Fruit fly (Drosophila melanogaster) whole organism, wandering third instar larva: ENCODE results near the gene Grip75.
A peak's percentile ranks its signal among the peaks of the same experiment; 100 is the strongest.

Source experiments
- Abd-B ChIP-seq: fragments of >200 bp; optimal IDR thresholded peaks from 2 replicates; lab custom pipeline; 2017; ENCODE audit warnings: missing biosample characterization, missing genetic modification characterization
- CG32264 ChIP-seq: fragments of 200-800 bp; sonication (Bioruptor generic); optimal IDR thresholded peaks from 2 replicates; lab custom pipeline; 2016; ENCODE audit warnings: missing biosample characterization, missing genetic modification characterization
- CrebA ChIP-seq: fragments of 200-800 bp; sonication (Bioruptor generic); optimal IDR thresholded peaks from 2 replicates; lab custom pipeline; 2016; ENCODE audit warnings: missing biosample characterization, mild to moderate bottlenecking, missing genetic modification characterization, borderline replicate concordance
- Dfd ChIP-seq: fragments of >200 bp; optimal IDR thresholded peaks from 2 replicates; lab custom pipeline; 2017; ENCODE audit warnings: missing biosample characterization, missing genetic modification characterization
- GATAd ChIP-seq: sonication (Bioruptor generic); optimal IDR thresholded peaks from 2 replicates; lab custom pipeline; 2016; ENCODE audit warnings: missing biosample characterization, missing genetic modification characterization
- HLH106 ChIP-seq: fragments of 200-800 bp; optimal IDR thresholded peaks from 3 replicates; lab custom pipeline; 2019; ENCODE audit warnings: missing biosample characterization, mild to moderate bottlenecking, missing genetic modification characterization, moderate library complexity
- Hnf4 ChIP-seq: fragments of 200-800 bp; sonication (Bioruptor generic); optimal IDR thresholded peaks from 2 replicates; lab custom pipeline; 2016; ENCODE audit warnings: missing biosample characterization, mild to moderate bottlenecking, missing genetic modification characterization
- Hr78 ChIP-seq: fragments of >200 bp; optimal IDR thresholded peaks from 2 replicates; lab custom pipeline; 2017; ENCODE audit warnings: missing biosample characterization, missing genetic modification characterization
- Hr83 ChIP-seq: fragments of 200-300 bp; sonication (Bioruptor generic); optimal IDR thresholded peaks from 2 replicates; lab custom pipeline; 2016; ENCODE audit warnings: missing biosample characterization, mild to moderate bottlenecking, missing genetic modification characterization, moderate library complexity; ENCODE audit not compliant: poor library complexity, severe bottlenecking
- Myc ChIP-seq: fragments of >200 bp; optimal IDR thresholded peaks from 2 replicates; lab custom pipeline; 2017
- N ChIP-seq: fragments of >200 bp; optimal IDR thresholded peaks from 2 replicates; lab custom pipeline; 2018; ENCODE audit warnings: missing biosample characterization, missing external identifiers, missing genetic modification characterization
- OdsH ChIP-seq: fragments of 200-800 bp; sonication (Bioruptor generic); optimal IDR thresholded peaks from 2 replicates; lab custom pipeline; 2016; ENCODE audit warnings: missing biosample characterization, mild to moderate bottlenecking, missing genetic modification characterization
- Rel ChIP-seq, 2 experiments: fragments of 200-800 bp; sonication (Bioruptor generic) in 1 of 2; optimal IDR thresholded peaks; 2 replicates in 1 of 2; 3 replicates in 1 of 2; lab custom pipeline; 2016 to 2019; ENCODE audit warnings: mild to moderate bottlenecking in 2 of 2, missing biosample characterization in 2 of 2, missing genetic modification characterization in 2 of 2, moderate library complexity in 1 of 2
- Sp1 ChIP-seq: fragments of 200-800 bp; sonication (Bioruptor generic); optimal IDR thresholded peaks from 3 replicates; lab custom pipeline; 2019; ENCODE audit warnings: missing biosample characterization, mild to moderate bottlenecking, missing genetic modification characterization, moderate library complexity
- Vsx2 ChIP-seq: fragments of 200-300, 225-300 bp; sonication (Bioruptor generic); optimal IDR thresholded peaks from 2 replicates; lab custom pipeline; 2018; ENCODE audit warnings: missing biosample characterization, missing genetic modification characterization; ENCODE audit not compliant: partially characterized antibody
- br ChIP-seq: fragments of 200-800 bp; sonication (Bioruptor generic); optimal IDR thresholded peaks from 2 replicates; lab custom pipeline; 2016; ENCODE audit warnings: missing biosample characterization, missing genetic modification characterization
- brk ChIP-seq: fragments of 200-800 bp; sonication (Bioruptor generic); optimal IDR thresholded peaks from 2 replicates; lab custom pipeline; 2016; ENCODE audit warnings: missing biosample characterization, mild to moderate bottlenecking, missing genetic modification characterization
- dl ChIP-seq, 2 experiments: fragments of 175-275, 200-275 bp in 1 of 2; fragments of 200-275 bp in 1 of 2; sonication (Bioruptor generic); optimal IDR thresholded peaks; lab custom pipeline; 2018; ENCODE audit warnings: mild to moderate bottlenecking in 2 of 2, missing biosample characterization in 2 of 2, missing genetic modification characterization in 2 of 2, moderate library complexity in 2 of 2; ENCODE audit not compliant: partially characterized antibody in 2 of 2, insufficient read depth in 1 of 2
- dmrt93B ChIP-seq: fragments of 200-800 bp; sonication (Bioruptor generic); optimal IDR thresholded peaks from 2 replicates; lab custom pipeline; 2018; ENCODE audit warnings: missing biosample characterization, mild to moderate bottlenecking, missing genetic modification characterization
- dsf ChIP-seq: sonication (Bioruptor generic); optimal IDR thresholded peaks from 2 replicates; lab custom pipeline; 2016; ENCODE audit warnings: missing biosample characterization, missing genetic modification characterization, borderline replicate concordance
- ey ChIP-seq: fragments of 200-800 bp; sonication (Bioruptor generic); optimal IDR thresholded peaks from 2 replicates; lab custom pipeline; 2016; ENCODE audit warnings: missing biosample characterization, missing genetic modification characterization
- foxo ChIP-seq, 2 experiments: fragments of 200-800 bp; sonication (Bioruptor generic); optimal IDR thresholded peaks; 2 replicates in 1 of 2; 3 replicates in 1 of 2; lab custom pipeline; 2016 to 2017; ENCODE audit warnings: missing biosample characterization in 2 of 2, missing genetic modification characterization in 2 of 2
- fru ChIP-seq: fragments of 200-800 bp; sonication (Bioruptor generic); optimal IDR thresholded peaks from 3 replicates; lab custom pipeline; 2016; ENCODE audit warnings: missing biosample characterization, mild to moderate bottlenecking, missing genetic modification characterization
- h ChIP-seq: fragments of 200-800 bp; sonication (Bioruptor generic); optimal IDR thresholded peaks from 3 replicates; lab custom pipeline; 2016; ENCODE audit warnings: missing biosample characterization, mild to moderate bottlenecking, missing genetic modification characterization
- jim ChIP-seq: fragments of 175-275, 200-325 bp; sonication (Bioruptor generic); optimal IDR thresholded peaks from 2 replicates; lab custom pipeline; 2016; ENCODE audit warnings: missing biosample characterization, mild to moderate bottlenecking, missing genetic modification characterization
- lola ChIP-seq: fragments of >200 bp; optimal IDR thresholded peaks from 2 replicates; lab custom pipeline; 2017; ENCODE audit warnings: missing biosample characterization, missing genetic modification characterization
- pan ChIP-seq: fragments of >200 bp; optimal IDR thresholded peaks from 2 replicates; lab custom pipeline; 2017
- psq ChIP-seq: fragments of 200-800 bp; sonication (Bioruptor generic); optimal IDR thresholded peaks from 3 replicates; lab custom pipeline; 2017; ENCODE audit warnings: missing biosample characterization, mild to moderate bottlenecking, missing genetic modification characterization, moderate library complexity
- rgr ChIP-seq: fragments of 200-800 bp; sonication (Bioruptor generic); optimal IDR thresholded peaks from 3 replicates; lab custom pipeline; 2016; ENCODE audit warnings: missing biosample characterization, mild to moderate bottlenecking, missing genetic modification characterization
- sage ChIP-seq: fragments of 200-800 bp; sonication (Bioruptor generic); optimal IDR thresholded peaks from 2 replicates; lab custom pipeline; 2016; ENCODE audit warnings: missing biosample characterization, mild to moderate bottlenecking, missing genetic modification characterization
- sv ChIP-seq: fragments of 200-800 bp; sonication (Bioruptor generic); optimal IDR thresholded peaks from 3 replicates; lab custom pipeline; 2016; ENCODE audit warnings: missing biosample characterization, missing genetic modification characterization
- tai ChIP-seq: sonication (Bioruptor generic); optimal IDR thresholded peaks from 2 replicates; lab custom pipeline; 2016; ENCODE audit warnings: missing biosample characterization, missing genetic modification characterization
- usp ChIP-seq: fragments of >200 bp; optimal IDR thresholded peaks from 2 replicates; lab custom pipeline; 2017; ENCODE audit warnings: missing biosample characterization, missing genetic modification characterization
- woc ChIP-seq: sonication (Bioruptor generic); optimal IDR thresholded peaks from 2 replicates; lab custom pipeline; 2016; ENCODE audit warnings: missing biosample characterization, mild to moderate bottlenecking, missing genetic modification characterization

Gene Grip75

DNA sequence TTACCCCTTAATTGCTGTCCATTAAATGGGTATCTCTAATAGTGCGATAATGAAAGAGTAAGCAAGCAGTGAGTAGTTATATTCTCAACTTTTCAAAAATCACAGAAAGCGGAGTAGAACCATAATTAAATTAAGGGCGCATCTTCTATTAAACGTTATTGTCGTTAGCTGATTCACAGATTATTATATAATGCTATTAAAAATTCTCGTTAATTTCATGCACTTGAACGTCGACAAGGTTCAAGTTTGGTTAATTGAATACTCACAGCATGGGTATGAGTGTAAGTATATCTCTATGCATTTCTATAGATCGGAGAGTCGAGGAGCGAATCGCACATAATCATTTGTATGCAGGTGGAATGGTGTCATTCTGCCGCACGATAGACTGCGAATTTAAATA is 27.7 kb downstream of the Grip75 start:
- TF ChIP-seq dl (GFP tag; optimal IDR thresholded peaks at IDR 0.05; lab: Kevin White, UChicago; ENCODE audit: insufficient read depth in 1 of 2, partially characterized antibody in 2 of 2), result no peak
- no peak for TF ChIP-seq lola (GFP tag; lab: Kevin White, UChicago)
- no peak for TF ChIP-seq foxo (GFP tag; optimal IDR thresholded peaks at IDR 0.05; lab: Kevin White, UChicago)
- TF ChIP-seq pan (lab: Kevin White, UChicago), result no peak
- no peak for TF ChIP-seq sage (GFP tag; lab: Kevin White, UChicago)
- no peak for TF ChIP-seq Hnf4 (GFP tag; lab: Kevin White, UChicago)
- no peak for TF ChIP-seq CrebA
- no peak for TF ChIP-seq N (GFP tag; lab: Kevin White, UChicago)
- no peak for TF ChIP-seq Vsx2 (GFP tag; lab: Kevin White, UChicago)

dm6 chr2L:10513837-10514499 is 30.9 kb downstream of the Grip75 start:
- TF ChIP-seq GATAd, result no peak

DNA sequence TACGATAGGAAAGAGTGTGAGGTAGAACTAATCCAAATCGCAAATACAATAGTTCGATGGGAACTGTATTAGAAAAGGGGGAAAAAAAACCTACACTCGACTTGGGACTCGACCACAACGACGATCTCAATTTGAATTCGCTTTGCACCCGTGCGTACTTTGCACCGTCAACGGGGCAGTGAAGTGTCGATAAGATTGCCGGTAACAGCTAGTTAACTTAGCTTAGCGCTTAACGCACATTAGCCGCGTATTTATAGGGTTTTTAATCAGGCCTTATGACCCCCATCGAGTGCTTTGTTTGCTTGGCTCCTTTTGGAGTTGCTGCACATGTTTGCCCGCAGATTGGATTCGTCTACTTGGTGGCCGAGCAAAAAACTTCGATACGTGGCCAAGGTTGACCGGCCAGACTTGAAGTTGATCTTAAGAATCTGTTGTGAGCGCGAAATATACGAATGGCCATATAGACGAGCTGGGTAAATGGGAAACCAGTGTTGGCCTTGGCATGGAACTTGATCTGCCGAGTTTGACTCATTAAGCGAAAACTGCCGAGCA is 31.6 kb downstream of the Grip75 start:
- TF ChIP-seq Myc (lab: Kevin White, UChicago), result no peak
- TF ChIP-seq sv (GFP tag; lab: Kevin White, UChicago), result no peak
- TF ChIP-seq Abd-B (GFP tag; lab: Kevin White, UChicago), result no peak
- no peak for TF ChIP-seq usp (GFP tag; lab: Kevin White, UChicago)
- TF ChIP-seq Hr78, result no peak
- TF ChIP-seq GATAd, result no peak

DNA sequence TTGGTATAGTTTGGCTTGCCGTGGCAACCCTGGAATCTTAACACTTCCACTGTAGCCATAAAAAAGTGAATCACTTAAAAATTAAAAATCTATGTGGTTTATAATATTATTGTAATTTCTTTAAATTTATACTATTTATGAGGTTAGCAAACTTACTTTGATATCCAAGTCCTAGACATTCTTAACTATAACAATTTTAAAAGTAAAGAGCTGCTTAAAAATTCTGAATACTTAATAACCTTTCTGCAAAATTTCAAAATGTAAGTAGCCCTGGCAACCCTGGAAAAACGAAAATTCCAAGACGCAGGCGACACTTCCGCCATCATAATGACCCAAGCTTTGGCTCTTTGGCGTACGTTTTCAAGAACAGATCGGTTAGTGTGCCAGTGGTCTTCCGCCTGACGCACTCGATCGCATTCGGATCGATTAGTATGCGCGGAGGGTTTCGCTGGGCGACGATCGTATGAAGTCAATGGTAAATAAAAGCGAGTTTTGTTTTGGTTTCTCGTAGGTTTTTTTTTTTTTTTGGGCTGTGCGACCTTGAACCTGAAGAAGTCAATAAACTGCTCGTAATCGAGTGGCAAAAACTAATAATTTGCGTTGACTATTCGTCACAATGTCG is 32.6 kb downstream of the Grip75 start:
- TF ChIP-seq Dfd (GFP tag; lab: Kevin White, UChicago), result no peak
- TF ChIP-seq GATAd, result no peak
- TF ChIP-seq sv (GFP tag; lab: Kevin White, UChicago), result no peak
- no peak for TF ChIP-seq br
- TF ChIP-seq Vsx2 (GFP tag; lab: Kevin White, UChicago), result no peak
- TF ChIP-seq dl (GFP tag; optimal IDR thresholded peaks at IDR 0.05; lab: Kevin White, UChicago; ENCODE audit: insufficient read depth in 1 of 2, partially characterized antibody in 2 of 2), result no peak
- TF ChIP-seq tai (GFP tag; lab: Kevin White, UChicago), result no peak
- no peak for TF ChIP-seq usp (GFP tag; lab: Kevin White, UChicago)
- TF ChIP-seq jim, result no peak
- no peak for TF ChIP-seq Rel (GFP tag; optimal IDR thresholded peaks at IDR 0.05; lab: Kevin White, UChicago)
- TF ChIP-seq Rel (tag; optimal IDR thresholded peaks at IDR 0.05; lab: Kevin White, UChicago), result no peak

- TF ChIP-seq Hnf4 (GFP tag; lab: Kevin White, UChicago) (peak; percentile 60), Myc (lab: Kevin White, UChicago) (no peak), woc (GFP tag; lab: Kevin White, UChicago) (peak; percentile 38), rgr (peak; percentile 44), h (GFP tag; lab: Kevin White, UChicago) (peak; percentile 66), GATAd (no peak), jim (no peak), br (peak; percentile 57), ey (GFP tag; lab: Kevin White, UChicago) (peak; percentile 34), Sp1 (GFP tag; lab: Kevin White, UChicago) (peak; percentile 50), N (GFP tag; lab: Kevin White, UChicago) (no peak), CrebA (no peak), Vsx2 (GFP tag; lab: Kevin White, UChicago) (no peak), pan (lab: Kevin White, UChicago) (no peak), fru (GFP tag; lab: Kevin White, UChicago) (peak; percentile 76), Abd-B (GFP tag; lab: Kevin White, UChicago) (no peak), foxo (GFP tag; optimal IDR thresholded peaks at IDR 0.05; lab: Kevin White, UChicago) (peak in 1 of 2 experiments; percentile 59), lola (GFP tag; lab: Kevin White, UChicago) (no peak), Hr83 (GFP tag; lab: Kevin White, UChicago) (peak; percentile 12), dl (GFP tag; optimal IDR thresholded peaks at IDR 0.05; lab: Kevin White, UChicago; ENCODE audit: insufficient read depth in 1 of 2, partially characterized antibody in 2 of 2) (no peak), sage (GFP tag; lab: Kevin White, UChicago) (no peak), OdsH (GFP tag; lab: Kevin White, UChicago) (no peak), brk (no peak), dmrt93B (no peak), dsf (GFP tag; lab: Kevin White, UChicago) (no peak), sv (GFP tag; lab: Kevin White, UChicago) (no peak), Hr78 (no peak), CG32264 (no peak), HLH106 (tag; lab: Kevin White, UChicago) (peak; percentile 53), Rel (GFP tag; optimal IDR thresholded peaks at IDR 0.05; lab: Kevin White, UChicago) (no peak), Rel (tag; optimal IDR thresholded peaks at IDR 0.05; lab: Kevin White, UChicago) (peak; percentile 82), psq (GFP tag; lab: Kevin White, UChicago) (peak; percentile 19), usp (GFP tag; lab: Kevin White, UChicago) (no peak)
These were observed 33.5 kb downstream of the Grip75 start for dm6 chr2L:10516470-10517048.
